Worm (Caenorhabditis elegans) whole organism, young adult: ENCODE results near the gene sec-24.1.

Experiments
- B0261.1 ChIP-seq: sonication (generic microtip); optimal IDR thresholded peaks from 2 replicates; lab custom pipeline; 2016; ENCODE audit warnings: mild to moderate bottlenecking, missing genetic modification characterization, moderate library complexity, missing compliant biosample characterization
- C17E4.6 ChIP-seq: fragments of 200-800 bp; sonication (Bioruptor generic); IDR thresholded peaks from 2 replicates; pipeline ENCODE4 v1.3.6; 2022; ENCODE audit warnings: missing genetic modification reagents, missing genetic modification characterization, missing compliant biosample characterization
- F22D6.2 ChIP-seq: sonication (generic microtip); optimal IDR thresholded peaks from 2 replicates; lab custom pipeline; 2016; ENCODE audit warnings: mild to moderate bottlenecking, missing genetic modification characterization, missing compliant biosample characterization
- F55B11.4 ChIP-seq: sonication (generic microtip); optimal IDR thresholded peaks from 2 replicates; lab custom pipeline; 2016; ENCODE audit warnings: missing compliant biosample characterization, missing genetic modification characterization, borderline replicate concordance; ENCODE audit not compliant: insufficient read depth
- K12H6.12 ChIP-seq: fragments of 200-800 bp; sonication (Bioruptor generic); optimal IDR thresholded peaks from 2 replicates; lab custom pipeline; 2018; ENCODE audit warnings: mild to moderate bottlenecking, missing genetic modification characterization, missing compliant biosample characterization
- Y53G8AR.9 ChIP-seq: fragments of 200-800 bp; sonication (Bioruptor generic); conservative IDR thresholded peaks from 2 replicates; pipeline ENCODE4 v1.3.6; 2022; ENCODE audit warnings: missing genetic modification reagents, missing genetic modification characterization, missing compliant biosample characterization
- Y67H2A.10 ChIP-seq: fragments of 200-800 bp; sonication (Bioruptor generic); conservative IDR thresholded peaks from 2 replicates; pipeline ENCODE4 v1.3.6; 2022; ENCODE audit warnings: missing genetic modification reagents, missing genetic modification characterization, missing compliant biosample characterization
- Y79H2A.3 ChIP-seq: fragments of 200-800 bp; sonication (Bioruptor generic); conservative IDR thresholded peaks from 2 replicates; pipeline ENCODE4 v1.3.6; 2022; ENCODE audit warnings: missing genetic modification reagents, missing genetic modification characterization, missing compliant biosample characterization
- akir-1 ChIP-seq: fragments of 200-800 bp; sonication (Bioruptor generic); optimal IDR thresholded peaks from 2 replicates; lab custom pipeline; 2018; ENCODE audit warnings: mild to moderate bottlenecking, missing genetic modification characterization, moderate library complexity, missing compliant biosample characterization
- aptf-3 ChIP-seq: fragments of 200-800 bp; sonication (Bioruptor generic); IDR thresholded peaks from 2 replicates; pipeline ENCODE4 v1.3.6; 2022; ENCODE audit warnings: missing genetic modification characterization, missing compliant biosample characterization
- attf-5 ChIP-seq: fragments of 200-800 bp; sonication (Bioruptor generic); optimal IDR thresholded peaks from 2 replicates; lab custom pipeline; 2018; ENCODE audit warnings: mild to moderate bottlenecking, missing genetic modification characterization, missing compliant biosample characterization
- bed-1 ChIP-seq: fragments of 200-800 bp; sonication (Bioruptor generic); IDR thresholded peaks from 2 replicates; pipeline ENCODE4 v1.3.6; 2022; ENCODE audit warnings: missing genetic modification reagents, missing genetic modification characterization, missing compliant biosample characterization
- cebp-2 ChIP-seq: fragments of 200-800 bp; sonication (Bioruptor generic); IDR thresholded peaks from 2 replicates; pipeline ENCODE4 v1.3.6; 2022; ENCODE audit warnings: missing genetic modification characterization, missing compliant biosample characterization
- ceh-79 ChIP-seq: sonication (generic microtip); optimal IDR thresholded peaks from 2 replicates; lab custom pipeline; 2017; ENCODE audit warnings: mild to moderate bottlenecking, missing genetic modification characterization, missing compliant biosample characterization
- ceh-91 ChIP-seq: fragments of 200-800 bp; sonication (Bioruptor generic); IDR thresholded peaks from 2 replicates; pipeline ENCODE4 v1.3.6; 2022; ENCODE audit warnings: missing genetic modification reagents, missing genetic modification characterization, missing compliant biosample characterization
- die-1 ChIP-seq: sonication (generic microtip); optimal IDR thresholded peaks from 2 replicates; lab custom pipeline; 2016; ENCODE audit warnings: missing genotype, mild to moderate bottlenecking, missing genetic modification characterization, missing compliant biosample characterization
- dox-1 ChIP-seq: fragments of 200-800 bp; sonication (Bioruptor generic); IDR thresholded peaks from 2 replicates; pipeline ENCODE4 v1.3.6; 2022; ENCODE audit warnings: missing genetic modification reagents, missing genetic modification characterization, missing compliant biosample characterization
- dpl-1 ChIP-seq: fragments of 150-350 bp; optimal IDR thresholded peaks from 2 replicates; lab custom pipeline; 2014; ENCODE audit warnings: missing biosample characterization, missing genetic modification reagents, missing genetic modification characterization
- efl-1 ChIP-seq: fragments of 150-350 bp; optimal IDR thresholded peaks from 2 replicates; lab custom pipeline; 2014; ENCODE audit warnings: missing biosample characterization, missing genetic modification reagents, missing genetic modification characterization
- egl-44 ChIP-seq: fragments of 200-800 bp; sonication (Bioruptor generic); IDR thresholded peaks from 2 replicates; pipeline ENCODE4 v1.3.6; 2022; ENCODE audit warnings: missing genetic modification reagents, missing genetic modification characterization, missing compliant biosample characterization
- gei-17 ChIP-seq: fragments of 200-800 bp; sonication (Bioruptor generic); optimal IDR thresholded peaks from 2 replicates; lab custom pipeline; 2018; ENCODE audit warnings: mild to moderate bottlenecking, missing genetic modification characterization, missing compliant biosample characterization
- him-1 ChIP-seq: sonication (generic microtip); optimal IDR thresholded peaks from 2 replicates; lab custom pipeline; 2016; ENCODE audit warnings: missing genotype, missing genetic modification reagents, missing genetic modification characterization, missing compliant biosample characterization
- hlh-12 ChIP-seq: sonication (generic microtip); optimal IDR thresholded peaks from 2 replicates; lab custom pipeline; 2016; ENCODE audit warnings: missing genetic modification characterization, missing compliant biosample characterization
- hmg-1.2 ChIP-seq: fragments of 200-800 bp; sonication (Bioruptor generic); IDR thresholded peaks from 2 replicates; pipeline ENCODE4 v1.3.6; 2022; ENCODE audit warnings: missing genetic modification reagents, missing genetic modification characterization, missing compliant biosample characterization
- hrde-1 ChIP-seq: sonication (generic microtip); optimal IDR thresholded peaks from 2 replicates; lab custom pipeline; 2016; ENCODE audit warnings: missing genetic modification characterization, mild to moderate bottlenecking, missing compliant biosample characterization, moderate library complexity, missing genotype, missing genetic modification reagents, borderline replicate concordance
- hsf-1 ChIP-seq: fragments of 200-800 bp; sonication (Bioruptor generic); IDR thresholded peaks from 2 replicates; pipeline ENCODE4 v1.3.6; 2022; ENCODE audit warnings: missing genetic modification reagents, missing genetic modification characterization, missing compliant biosample characterization
- lag-1 ChIP-seq: fragments of 200-800 bp; sonication (Bioruptor generic); IDR thresholded peaks from 2 replicates; pipeline ENCODE4 v1.3.6; 2022; ENCODE audit warnings: missing genetic modification reagents, missing genetic modification characterization, missing compliant biosample characterization
- let-607 ChIP-seq, 2 experiments: fragments of 200-800 bp in 1 of 2; sonication (Bioruptor generic) in 1 of 2; sonication (generic microtip) in 1 of 2; optimal IDR thresholded peaks; 2 replicates each; lab custom pipeline; 2016 to 2018; ENCODE audit warnings: mild to moderate bottlenecking in 2 of 2, missing compliant biosample characterization in 2 of 2, missing genetic modification characterization in 2 of 2, moderate library complexity in 2 of 2, missing genotype in 1 of 2
- lin-26 ChIP-seq: fragments of 200-800 bp; sonication (Bioruptor generic); IDR thresholded peaks from 2 replicates; pipeline ENCODE4 v1.3.6; 2022; ENCODE audit warnings: missing genetic modification reagents, missing genetic modification characterization, missing compliant biosample characterization
- lsy-27 ChIP-seq: sonication (generic microtip); optimal IDR thresholded peaks from 2 replicates; lab custom pipeline; 2017; ENCODE audit warnings: missing genetic modification characterization, mild to moderate bottlenecking, missing compliant biosample characterization, antibody characterized with exemption, missing genotype, borderline replicate concordance; ENCODE audit not compliant: insufficient read depth
- madf-6 ChIP-seq: fragments of 200-800 bp; sonication (Bioruptor generic); IDR thresholded peaks from 2 replicates; pipeline ENCODE4 v1.3.6; 2022; ENCODE audit warnings: missing genetic modification reagents, missing genetic modification characterization, missing compliant biosample characterization
- mes-4 ChIP-seq: sonication (generic microtip); optimal IDR thresholded peaks from 2 replicates; lab custom pipeline; 2016; ENCODE audit warnings: missing genotype, missing genetic modification characterization, missing compliant biosample characterization
- mxl-1 ChIP-seq: sonication (generic microtip); optimal IDR thresholded peaks from 2 replicates; lab custom pipeline; 2016; ENCODE audit warnings: missing genetic modification characterization, missing compliant biosample characterization
- nfyb-1 ChIP-seq: fragments of 200-800 bp; sonication (Bioruptor generic); IDR thresholded peaks from 2 replicates; pipeline ENCODE4 v1.3.6; 2022; ENCODE audit warnings: missing genetic modification reagents, missing genetic modification characterization, missing compliant biosample characterization
- nhr-179 ChIP-seq: sonication (generic microtip); optimal IDR thresholded peaks from 2 replicates; lab custom pipeline; 2016; ENCODE audit warnings: mild to moderate bottlenecking, missing genetic modification characterization, missing compliant biosample characterization
- nhr-90 ChIP-seq: sonication (generic microtip); optimal IDR thresholded peaks from 2 replicates; lab custom pipeline; 2016; ENCODE audit warnings: missing genotype, mild to moderate bottlenecking, missing genetic modification characterization, missing compliant biosample characterization
- pbrm-1 ChIP-seq: fragments of 200-800 bp; sonication (Bioruptor generic); IDR thresholded peaks from 2 replicates; pipeline ENCODE4 v1.3.6; 2022; ENCODE audit warnings: missing genetic modification reagents, missing genetic modification characterization, missing compliant biosample characterization
- rec-8 ChIP-seq, 2 experiments: sonication (generic microtip); optimal IDR thresholded peaks; 2 replicates each; lab custom pipeline; 2016; ENCODE audit warnings: mild to moderate bottlenecking in 2 of 2, missing genetic modification characterization in 2 of 2, missing genetic modification reagents in 2 of 2, missing genotype in 2 of 2, missing biosample characterization in 1 of 2, missing compliant biosample characterization in 1 of 2, moderate library complexity in 1 of 2
- rpc-1 ChIP-seq, 2 experiments: fragments of 150-350 bp in 1 of 2; sonication (generic microtip) in 1 of 2; optimal IDR thresholded peaks; 2 replicates each; lab custom pipeline; 2014 to 2018; ENCODE audit warnings: missing biosample characterization in 1 of 2, missing genetic modification characterization in 1 of 2, missing genetic modification reagents in 1 of 2, missing genotype in 1 of 2
- sdz-38 ChIP-seq: sonication (generic microtip); optimal IDR thresholded peaks from 2 replicates; lab custom pipeline; 2016; ENCODE audit warnings: missing genotype, missing genetic modification characterization, missing compliant biosample characterization
- snpc-1.1 ChIP-seq: sonication (generic microtip); optimal IDR thresholded peaks from 2 replicates; lab custom pipeline; 2017; ENCODE audit warnings: missing genetic modification characterization, mild to moderate bottlenecking, missing compliant biosample characterization, antibody characterized with exemption, moderate library complexity, missing genotype, missing genetic modification reagents; ENCODE audit not compliant: insufficient read depth
- snpc-1.3 ChIP-seq: sonication (generic microtip); optimal IDR thresholded peaks from 2 replicates; lab custom pipeline; 2017; ENCODE audit warnings: missing genetic modification characterization, mild to moderate bottlenecking, missing compliant biosample characterization, antibody characterized with exemption, moderate library complexity, missing genotype, missing genetic modification reagents; ENCODE audit not compliant: insufficient read depth
- sptf-2 ChIP-seq: fragments of 200-800 bp; sonication (Bioruptor generic); optimal IDR thresholded peaks from 2 replicates; lab custom pipeline; 2018; ENCODE audit warnings: mild to moderate bottlenecking, missing genetic modification characterization, missing compliant biosample characterization
- tlf-1 ChIP-seq: fragments of 200-800 bp; sonication (Bioruptor generic); optimal IDR thresholded peaks from 2 replicates; lab custom pipeline; 2018; ENCODE audit warnings: mild to moderate bottlenecking, missing genetic modification characterization, missing compliant biosample characterization
- unc-130 ChIP-seq: sonication (generic microtip); optimal IDR thresholded peaks from 2 replicates; lab custom pipeline; 2016; ENCODE audit warnings: missing genetic modification reagents, missing genetic modification characterization, missing compliant biosample characterization
- unc-62 ChIP-seq: fragments of 150-350 bp; optimal IDR thresholded peaks from 2 replicates; lab custom pipeline; 2014; ENCODE audit warnings: missing biosample characterization, missing genetic modification reagents, missing genetic modification characterization
- ztf-26 ChIP-seq: sonication (generic microtip); optimal IDR thresholded peaks from 2 replicates; lab custom pipeline; 2017; ENCODE audit warnings: missing genetic modification characterization, missing compliant biosample characterization

Gene sec-24.1

DNA sequence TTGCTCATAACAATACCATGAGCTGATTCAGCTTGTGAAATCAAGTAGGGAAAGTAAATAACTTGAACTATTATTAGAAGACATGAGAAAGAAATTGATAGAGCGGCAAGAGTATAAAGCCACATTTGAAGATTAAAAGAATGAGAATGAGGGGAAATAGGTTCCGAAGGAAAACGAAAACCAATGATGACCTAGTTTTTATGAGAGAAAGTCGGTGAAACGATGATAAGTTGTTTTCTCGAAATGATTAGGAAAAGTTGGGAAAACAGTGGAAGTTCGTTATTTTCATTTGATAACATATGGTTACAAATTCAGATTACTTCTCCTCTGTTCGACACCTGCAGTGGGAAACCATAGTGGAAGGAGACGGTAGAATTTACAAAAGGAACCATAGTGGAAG lies 14.2 kb downstream of the sec-24.1 start, which contains the start of gene col-128:
Gene col-128, minus strand, starts transcription at position 148 of the 400 bp plus-strand sequence.
- no peak for TF ChIP-seq C17E4.6 (GFP tag; lab: Robert Waterston, UW)
- no peak for TF ChIP-seq Y53G8AR.9 (GFP tag; lab: Robert Waterston, UW)
- no peak for TF ChIP-seq nfyb-1 (GFP tag; lab: Robert Waterston, UW)
- no peak for TF ChIP-seq rpc-1 (optimal IDR thresholded peaks at IDR 0.05; lab: Kevin White, UChicago)
- no peak for TF ChIP-seq rpc-1 (tag; optimal IDR thresholded peaks at IDR 0.05; lab: Kevin White, UChicago)
- no peak for TF ChIP-seq let-607 (tag; optimal IDR thresholded peaks at IDR 0.05; lab: Kevin White, UChicago)
- no peak for TF ChIP-seq egl-44 (GFP tag; lab: Robert Waterston, UW)
- no peak for TF ChIP-seq aptf-3
- TF ChIP-seq Y79H2A.3, result no peak
- no peak for TF ChIP-seq ceh-91 (GFP tag; lab: Robert Waterston, UW)
- TF ChIP-seq lag-1 (GFP tag; lab: Robert Waterston, UW), result no peak
- TF ChIP-seq lsy-27, result no peak
- TF ChIP-seq F55B11.4, result no peak
- TF ChIP-seq tlf-1 (GFP tag; lab: Kevin White, UChicago), result no peak
- no peak for TF ChIP-seq gei-17 (GFP tag; lab: Kevin White, UChicago)
- TF ChIP-seq bed-1 (GFP tag; lab: Robert Waterston, UW), result no peak
- no peak for TF ChIP-seq hlh-12
- TF ChIP-seq Y67H2A.10 (GFP tag; lab: Robert Waterston, UW), result no peak

DNA sequence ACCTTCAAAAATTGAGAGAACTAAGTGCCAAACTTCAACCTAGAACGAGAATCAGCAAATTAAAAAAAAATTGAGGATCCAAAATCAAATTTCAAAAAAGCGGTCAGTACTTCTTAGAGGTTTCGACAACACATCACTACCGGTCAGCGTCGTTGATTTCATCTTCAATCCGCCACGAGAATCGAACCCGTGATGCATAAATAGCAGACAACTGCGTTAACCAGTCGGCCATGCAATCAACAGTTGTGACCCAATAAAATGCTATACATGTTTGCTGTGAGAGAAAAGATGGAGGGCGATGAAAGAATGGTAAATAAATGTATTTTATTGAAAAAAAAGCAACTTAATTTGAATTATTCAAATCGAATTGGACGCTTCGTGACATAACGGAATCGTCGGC lies 16.3 kb downstream of the sec-24.1 start:
- TF ChIP-seq hrde-1 (tag; lab: Kevin White, UChicago) (peak; percentile 50), hmg-1.2 (GFP tag; lab: Robert Waterston, UW) (peak; percentile 70), dox-1 (GFP tag; lab: Robert Waterston, UW) (no peak; the same call in 1 of the 2 replicates), attf-5 (no peak), ceh-79 (tag; lab: Kevin White, UChicago) (peak; percentile 20), madf-6 (GFP tag; lab: Robert Waterston, UW) (no peak), hsf-1 (GFP tag; lab: Robert Waterston, UW) (no peak), lag-1 (GFP tag; lab: Robert Waterston, UW) (no peak), let-607 (tag; optimal IDR thresholded peaks at IDR 0.05; lab: Kevin White, UChicago) (peak; percentile 62 to 68), die-1 (tag; lab: Kevin White, UChicago) (peak; percentile 86), cebp-2 (GFP tag; lab: Robert Waterston, UW) (0 out of 2 replicates have a peak, but pooled peaks have one; percentile 71), rec-8 (tag; optimal IDR thresholded peaks at IDR 0.05; lab: Kevin White, UChicago) (peak; percentile 84 to 89), B0261.1 (tag; lab: Kevin White, UChicago) (peak; percentile 87), sptf-2 (no peak), ztf-26 (tag; lab: Kevin White, UChicago) (peak; percentile 67), mxl-1 (tag; lab: Kevin White, UChicago) (peak; percentile 6), unc-130 (GFP tag; lab: Kevin White, UChicago) (peak; percentile 52), snpc-1.3 (tag; lab: Kevin White, UChicago) (peak; percentile 87), akir-1 (GFP tag; lab: Kevin White, UChicago) (peak; percentile 32), unc-62 (GFP tag; lab: Kevin White, UChicago) (no peak), F22D6.2 (tag; lab: Kevin White, UChicago) (peak; percentile 46), C17E4.6 (GFP tag; lab: Robert Waterston, UW) (no peak), snpc-1.1 (peak; percentile 38), sdz-38 (tag; lab: Kevin White, UChicago) (no peak), him-1 (tag; lab: Kevin White, UChicago) (peak; percentile 96), nhr-179 (tag; lab: Kevin White, UChicago) (peak; percentile 17), pbrm-1 (GFP tag; lab: Robert Waterston, UW) (no peak), K12H6.12 (tag; lab: Kevin White, UChicago) (peak; percentile 45), lin-26 (GFP tag; lab: Robert Waterston, UW) (peak; percentile 85), dpl-1 (peak; percentile 21), efl-1 (peak; percentile 32), mes-4 (tag; lab: Kevin White, UChicago) (peak; percentile 65), hlh-12 (peak; percentile 31), nhr-90 (tag; lab: Kevin White, UChicago) (peak; percentile 88)
